Fruit fly (Drosophila melanogaster): ENCODE measurements around the gene Hcf.

The Hcf gene

DNA sequence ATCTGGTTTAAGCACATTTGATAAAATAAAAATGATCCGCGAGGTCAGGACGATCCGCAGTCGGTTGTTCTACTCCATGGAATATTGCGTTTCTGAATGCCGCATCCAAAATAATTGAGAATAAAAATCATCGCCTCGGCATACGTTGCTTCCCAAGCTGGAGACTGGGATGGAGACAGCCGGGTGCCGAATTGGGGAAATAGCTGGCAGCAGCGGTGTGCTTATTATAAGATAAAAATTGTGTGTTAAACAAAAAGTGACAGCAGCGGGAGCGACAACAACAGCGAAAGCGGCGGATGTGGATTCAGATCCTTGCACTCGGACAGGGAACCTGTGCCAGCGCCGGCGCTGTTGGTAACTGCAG, 35.7 kb downstream of the Hcf start, which contains the start of gene dati:
Gene dati, minus strand, starts transcription at position 101 of the 364 bp plus-strand sequence.
- TF ChIP-seq schlank (tag; optimal IDR thresholded peaks at IDR 0.05) (no peak), CG31441 (GFP tag; IDR thresholded peaks at IDR 0.05) (no peak), Fer1 (GFP tag; optimal IDR thresholded peaks at IDR 0.05) (no peak), tio (GFP tag; optimal IDR thresholded peaks at IDR 0.05) (no peak), Med (GFP tag) (peak; percentile 14), CG2199 (GFP tag; IDR thresholded peaks at IDR 0.05) (0 out of 3 replicates have a peak, but pooled peaks have one; percentile 64), CG6791 (GFP tag; IDR thresholded peaks at IDR 0.05; ENCODE audit: partially characterized antibody) (no peak), fd102C (GFP tag; optimal IDR thresholded peaks at IDR 0.05) (no peak), Awh (GFP tag; IDR thresholded peaks at IDR 0.05) (no peak), CG6765 (GFP tag; optimal IDR thresholded peaks at IDR 0.05) (no peak)

DNA sequence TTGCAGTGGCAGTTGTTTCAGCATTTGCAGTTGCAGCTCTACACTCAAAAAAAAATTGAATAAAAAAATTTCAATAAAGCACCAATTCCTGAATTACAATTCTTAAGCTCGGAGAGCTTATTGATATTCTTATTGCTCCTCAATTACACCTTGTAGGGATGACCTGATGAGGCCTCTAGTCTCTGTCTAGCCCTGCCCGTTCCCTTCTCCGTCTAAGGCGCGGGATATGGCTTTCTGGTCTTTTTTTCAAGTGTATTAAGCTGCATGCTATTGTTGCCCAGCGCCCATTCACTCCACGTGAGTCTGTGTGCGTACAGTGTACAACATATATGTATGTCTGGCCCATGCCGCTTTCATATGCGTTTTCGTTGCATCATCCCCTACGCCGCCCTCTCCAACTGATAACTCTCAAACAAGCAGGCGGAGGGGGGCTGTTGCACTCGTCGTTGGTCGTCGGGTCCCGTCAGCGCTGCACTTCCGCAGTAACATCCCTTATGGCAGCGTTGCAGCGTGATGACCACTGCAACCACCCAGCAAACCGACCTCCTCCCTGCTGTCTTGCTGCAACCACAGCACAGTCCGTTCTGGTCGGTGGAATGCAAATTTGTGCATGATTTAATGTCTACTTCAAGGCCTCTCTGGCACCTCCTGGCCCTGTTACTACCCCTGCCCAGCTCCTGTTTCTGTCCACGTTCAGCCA, 36.3 kb downstream of the Hcf start:
- TF ChIP-seq CG43689 (GFP tag; IDR thresholded peaks at IDR 0.05) (no peak), gem (tag; optimal IDR thresholded peaks at IDR 0.05) (no peak), Neu2 (GFP tag; optimal IDR thresholded peaks at IDR 0.05; ENCODE audit: borderline replicate concordance) (no peak), onecut (GFP tag; IDR thresholded peaks at IDR 0.05) (no peak), CG3407 (GFP tag; optimal IDR thresholded peaks at IDR 0.05) (peak; percentile 9), bcd (GFP tag; optimal IDR thresholded peaks at IDR 0.05) (no peak), CG11723 (GFP tag; optimal IDR thresholded peaks at IDR 0.05) (no peak), CG12659 (GFP tag; optimal IDR thresholded peaks at IDR 0.05) (no peak), Ets65A (GFP tag) (peak; percentile 33), CG12219 (GFP tag; optimal IDR thresholded peaks at IDR 0.05) (no peak), btn (GFP tag; optimal IDR thresholded peaks at IDR 0.05) (no peak), Hmx (GFP tag; optimal IDR thresholded peaks at IDR 0.05) (no peak), gsb (GFP tag; IDR thresholded peaks at IDR 0.05) (no peak), abd-A (tag; optimal IDR thresholded peaks at IDR 0.05) (no peak), CG13624 (GFP tag; optimal IDR thresholded peaks at IDR 0.05) (no peak), CG2129 (GFP tag; IDR thresholded peaks at IDR 0.05; ENCODE audit: partially characterized antibody) (no peak), sens (GFP tag) (peak; percentile 74), CG6791 (GFP tag; IDR thresholded peaks at IDR 0.05; ENCODE audit: partially characterized antibody) (no peak), CG14050 (GFP tag; IDR thresholded peaks at IDR 0.05) (no peak), pb (GFP tag; optimal IDR thresholded peaks at IDR 0.05) (no peak), CG15601 (tag; optimal IDR thresholded peaks at IDR 0.05) (no peak), seq (GFP tag; IDR thresholded peaks at IDR 0.05) (no peak), nerfin-2 (GFP tag; IDR thresholded peaks at IDR 0.05; ENCODE audit: partially characterized antibody) (no peak), Bteb2 (GFP tag; optimal IDR thresholded peaks at IDR 0.05) (no peak), pros (GFP tag; optimal IDR thresholded peaks at IDR 0.05) (peak; percentile 53), Dp (GFP tag; optimal IDR thresholded peaks at IDR 0.05) (no peak), CG1233 (GFP tag; optimal IDR thresholded peaks at IDR 0.05) (no peak), CG12299 (tag; optimal IDR thresholded peaks at IDR 0.05) (no peak), CG17361 (GFP tag; IDR thresholded peaks at IDR 0.05) (0 out of 3 replicates have a peak, but pooled peaks have one; percentile 22), Asciz (GFP tag; optimal IDR thresholded peaks at IDR 0.05) (no peak), dmrt11E (tag; optimal IDR thresholded peaks at IDR 0.05) (peak; percentile 25), Pdp1 (GFP tag; optimal IDR thresholded peaks at IDR 0.05) (peak in 1 of 2 experiments; percentile 35), Bdp1 (GFP tag; optimal IDR thresholded peaks at IDR 0.05) (no peak), PHDP (tag; optimal IDR thresholded peaks at IDR 0.05) (no peak), Lim3 (GFP tag; IDR thresholded peaks at IDR 0.05) (0 out of 2 replicates have a peak, but pooled peaks have one; percentile 5), CG32772 (GFP tag; IDR thresholded peaks at IDR 0.05) (no peak), CG2712 (tag; optimal IDR thresholded peaks at IDR 0.05) (peak; percentile 11), CG4730 (GFP tag; IDR thresholded peaks at IDR 0.05) (no peak), pnt (GFP tag; optimal IDR thresholded peaks at IDR 0.05) (no peak), CG11695 (GFP tag; IDR thresholded peaks at IDR 0.05) (peak; percentile 50; the same call in 1 of the 3 replicates)
